In genomic region chrII:9418065-9418567, ce11 we compare ENCODE assay signal across 5 worm cellular contexts.
TF ChIP-seq lines count a peak whose summit lies in the region.

Gene M176.4 (plus strand): TSS chrII:9418365.
Gene M176.16 (plus strand): TSS chrII:9418517.

TF ChIP-seq in whole organism, L1 larva, 84 proteins besides CTCF, POLR2A, EP300 and RAD21:
- no peak for TF ChIP-seq blmp-1 (tag; optimal IDR thresholded peaks at IDR 0.05; lab: Kevin White, UChicago)
- TF ChIP-seq lin-13 (GFP tag; optimal IDR thresholded peaks at IDR 0.05; lab: Kevin White, UChicago), result no peak
- TF ChIP-seq unc-86 (tag; optimal IDR thresholded peaks at IDR 0.05; lab: Kevin White, UChicago), result no peak
- TF ChIP-seq nhr-28 (tag; optimal IDR thresholded peaks at IDR 0.05; lab: Kevin White, UChicago), result no peak
- no peak for TF ChIP-seq mef-2 (tag; optimal IDR thresholded peaks at IDR 0.05; lab: Kevin White, UChicago)
- TF ChIP-seq nhr-11 (tag; optimal IDR thresholded peaks at IDR 0.05; lab: Kevin White, UChicago), result no peak
- TF ChIP-seq unc-30 (tag; optimal IDR thresholded peaks at IDR 0.05; lab: Kevin White, UChicago), result no peak
- no peak for TF ChIP-seq fkh-4 (tag; optimal IDR thresholded peaks at IDR 0.05; lab: Kevin White, UChicago; ENCODE audit: borderline replicate concordance)
- peak; percentile 3 for TF ChIP-seq nhr-85 (tag; lab: Kevin White, UChicago)
- TF ChIP-seq sup-37 (GFP tag; optimal IDR thresholded peaks at IDR 0.05; lab: Kevin White, UChicago), result no peak
- no peak for TF ChIP-seq efl-1 (optimal IDR thresholded peaks at IDR 0.05; lab: Kevin White, UChicago)
- peak in 1 of 2 experiments; percentile 52 for TF ChIP-seq efl-1 (GFP tag; optimal IDR thresholded peaks at IDR 0.05 in 1 of 2; lab: Kevin White, UChicago)
- no peak for TF ChIP-seq mdl-1 (tag; optimal IDR thresholded peaks at IDR 0.05; lab: Kevin White, UChicago)
- TF ChIP-seq sptf-1 (tag; optimal IDR thresholded peaks at IDR 0.05; lab: Kevin White, UChicago), result no peak
- TF ChIP-seq nhr-12 (tag; optimal IDR thresholded peaks at IDR 0.05; lab: Kevin White, UChicago), result no peak
- no peak for TF ChIP-seq nhr-47 (tag; optimal IDR thresholded peaks at IDR 0.05; lab: Kevin White, UChicago)
- no peak for TF ChIP-seq hlh-17 (GFP tag; optimal IDR thresholded peaks at IDR 0.05; lab: Kevin White, UChicago; ENCODE audit: borderline replicate concordance)
- no peak for TF ChIP-seq fos-1 (tag; optimal IDR thresholded peaks at IDR 0.05; lab: Kevin White, UChicago)

TF ChIP-seq in whole organism, L3 larva, 47 proteins besides CTCF, POLR2A, EP300 and RAD21:
- TF ChIP-seq elt-2 (tag; optimal IDR thresholded peaks at IDR 0.05; lab: Kevin White, UChicago) (peak; percentile 38), nhr-28 (tag; optimal IDR thresholded peaks at IDR 0.05; lab: Kevin White, UChicago) (no peak), nhr-12 (tag; optimal IDR thresholded peaks at IDR 0.05; lab: Kevin White, UChicago) (no peak)
TF ChIP-seq in whole organism, L3 larva: peak in this region for 1.

TF ChIP-seq in whole organism, L4 larva, 104 proteins besides CTCF, POLR2A, EP300 and RAD21:
- TF ChIP-seq saeg-2 (GFP tag; IDR thresholded peaks at IDR 0.05; lab: Robert Waterston, UW) (no peak), daf-16 (GFP tag; optimal IDR thresholded peaks at IDR 0.05; lab: Kevin White, UChicago) (no peak), daf-16 (tag; optimal IDR thresholded peaks at IDR 0.05; lab: Kevin White, UChicago) (peak; percentile 40), mes-2 (tag; optimal IDR thresholded peaks at IDR 0.05; lab: Kevin White, UChicago; ENCODE audit: poor library complexity, severe bottlenecking) (peak; percentile 18), nhr-77 (tag; optimal IDR thresholded peaks at IDR 0.05; lab: Kevin White, UChicago) (peak; percentile 7), pqm-1 (tag; optimal IDR thresholded peaks at IDR 0.05; lab: Kevin White, UChicago) (peak; percentile 30)

TF ChIP-seq in whole organism, late embryonic, 69 proteins besides CTCF, POLR2A, EP300 and RAD21:
- TF ChIP-seq F13H6.1 (tag; optimal IDR thresholded peaks at IDR 0.05; lab: Kevin White, UChicago) (no peak), nhr-11 (tag; optimal IDR thresholded peaks at IDR 0.05; lab: Kevin White, UChicago) (no peak), elt-2 (tag; optimal IDR thresholded peaks at IDR 0.05; lab: Kevin White, UChicago) (peak; percentile 22)

TF ChIP-seq in whole organism, young adult, 124 proteins besides CTCF, POLR2A, EP300 and RAD21:
- TF ChIP-seq hlh-26 (GFP tag; conservative IDR thresholded peaks at IDR 0.05; lab: Robert Waterston, UW), result no peak
- TF ChIP-seq nhr-80 (tag; optimal IDR thresholded peaks at IDR 0.05; lab: Kevin White, UChicago), result peak; percentile 53
